Fruit fly (Drosophila melanogaster): ENCODE measurements around the gene Ptpa.

Ptpa gene

DNA sequence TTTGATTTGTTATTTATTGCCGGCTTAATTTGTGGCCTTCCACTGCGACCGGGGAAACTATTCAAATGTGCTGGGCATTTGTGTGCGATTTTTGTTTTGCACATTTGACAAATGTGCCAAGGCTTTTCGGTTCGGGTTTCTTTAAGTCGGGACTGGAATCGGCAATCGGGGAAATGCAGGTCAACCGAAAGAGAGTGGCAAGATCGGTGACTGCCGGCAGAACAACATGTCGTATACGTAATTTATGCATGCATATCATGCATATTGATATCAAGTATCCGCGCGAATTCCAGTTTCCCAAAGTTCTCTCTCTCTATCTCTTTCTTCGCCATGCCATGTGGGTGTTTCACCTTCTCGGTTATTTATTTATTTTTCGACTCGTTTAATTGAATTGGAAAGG, 34.4 kb upstream of the Ptpa start:
- peak; percentile 55 for TF ChIP-seq CG7372 (GFP tag; IDR thresholded peaks at IDR 0.05)
- no peak for TF ChIP-seq wor (GFP tag; IDR thresholded peaks at IDR 0.05)

DNA sequence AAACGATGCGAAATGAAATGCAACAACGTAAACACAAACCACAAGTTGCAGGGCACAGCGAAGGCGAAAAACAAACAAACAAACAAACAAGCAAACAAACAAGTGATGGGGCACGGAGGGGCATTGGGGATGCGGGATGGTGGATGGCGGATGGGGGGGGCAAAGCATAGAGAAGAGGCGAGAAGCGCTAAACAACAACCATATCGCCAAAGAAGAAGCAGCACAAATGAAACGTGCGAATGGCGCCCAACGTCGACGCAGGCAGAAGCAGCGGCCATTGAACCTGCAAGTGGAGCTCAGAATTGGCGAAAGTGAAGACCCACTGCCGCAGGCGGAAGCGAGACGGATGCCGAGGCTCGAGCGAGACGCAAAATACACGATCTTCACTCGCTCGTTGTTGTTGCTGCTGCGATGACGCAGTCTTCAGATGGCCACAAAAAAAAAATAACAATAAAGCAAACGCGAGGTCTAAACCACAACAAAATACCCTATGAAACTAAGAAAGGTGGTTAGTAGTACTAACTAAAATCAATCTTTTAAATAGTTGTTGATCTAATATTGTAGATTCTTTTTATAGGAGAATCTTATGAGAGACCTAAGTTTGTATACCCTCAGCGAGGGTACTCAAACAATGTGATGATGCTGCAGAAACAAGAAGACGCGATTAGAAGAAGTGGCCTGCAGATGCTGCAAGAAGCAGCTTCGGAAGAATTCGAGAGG, 30.9 kb upstream of the Ptpa start:
- TF ChIP-seq dati (GFP tag; IDR thresholded peaks at IDR 0.05) (no peak), gsb (GFP tag; IDR thresholded peaks at IDR 0.05) (no peak), sqz (GFP tag; optimal IDR thresholded peaks at IDR 0.05) (peak; percentile 58), bsh (GFP tag; optimal IDR thresholded peaks at IDR 0.05) (peak; percentile 54 to 69), Poxn (GFP tag; IDR thresholded peaks at IDR 0.05) (no peak), Hr3 (GFP tag; optimal IDR thresholded peaks at IDR 0.05) (no peak), chm (GFP tag; IDR thresholded peaks at IDR 0.05) (peak; percentile 24; the same call in 1 of the 2 replicates), ken (GFP tag; IDR thresholded peaks at IDR 0.05) (no peak), CG1529 (GFP tag; optimal IDR thresholded peaks at IDR 0.05) (peak; percentile 24), ci (GFP tag; IDR thresholded peaks at IDR 0.05) (peak; percentile 60; the same call in 1 of the 3 replicates), seq (GFP tag; IDR thresholded peaks at IDR 0.05) (no peak), CG10366 (GFP tag; IDR thresholded peaks at IDR 0.05) (peak; percentile 35; the same call in 1 of the 2 replicates), dmrt99B (tag; optimal IDR thresholded peaks at IDR 0.05) (no peak), CG2712 (tag; optimal IDR thresholded peaks at IDR 0.05) (peak; percentile 19), kay (GFP tag; optimal IDR thresholded peaks at IDR 0.05) (no peak), disco-r (GFP tag; optimal IDR thresholded peaks at IDR 0.05) (no peak), Trl (optimal IDR thresholded peaks at IDR 0.05) (no peak), Trl (GFP tag; optimal IDR thresholded peaks at IDR 0.05) (no peak), Xrp1 (GFP tag; IDR thresholded peaks at IDR 0.05) (peak; percentile 40; the same call in 1 of the 2 replicates), CG43689 (GFP tag; IDR thresholded peaks at IDR 0.05) (no peak), CG31224 (GFP tag; IDR thresholded peaks at IDR 0.05) (0 out of 2 replicates have a peak, but pooled peaks have one; percentile 20), Nf-YA (GFP tag; IDR thresholded peaks at IDR 0.05) (no peak), Med (GFP tag) (peak; percentile 49), CG3163 (GFP tag; optimal IDR thresholded peaks at IDR 0.05) (no peak), bigmax (GFP tag; optimal IDR thresholded peaks at IDR 0.05) (no peak), HLH4C (GFP tag; IDR thresholded peaks at IDR 0.05; ENCODE audit: partially characterized antibody) (no peak), CG18764 (GFP tag; optimal IDR thresholded peaks at IDR 0.05) (no peak), Drgx (GFP tag; IDR thresholded peaks at IDR 0.05) (peak; percentile 80), sna (GFP tag; IDR thresholded peaks at IDR 0.05; ENCODE audit: partially characterized antibody) (no peak), CG15269 (tag; optimal IDR thresholded peaks at IDR 0.05) (no peak), CG14014 (GFP tag; IDR thresholded peaks at IDR 0.05) (no peak), stwl (tag; optimal IDR thresholded peaks at IDR 0.05) (no peak), sens (GFP tag) (peak; percentile 73), ERR (GFP tag; optimal IDR thresholded peaks at IDR 0.05) (no peak), tx (GFP tag; optimal IDR thresholded peaks at IDR 0.05) (no peak), CG3407 (GFP tag; optimal IDR thresholded peaks at IDR 0.05) (peak; percentile 11), Ets65A (GFP tag) (peak; percentile 68), vvl (GFP tag; IDR thresholded peaks at IDR 0.05) (peak; percentile 55), CG11093 (GFP tag; IDR thresholded peaks at IDR 0.05) (no peak), CG3726 (GFP tag; IDR thresholded peaks at IDR 0.05) (no peak), CG4617 (GFP tag; optimal IDR thresholded peaks at IDR 0.05; ENCODE audit: borderline replicate concordance) (no peak), gro (GFP tag; optimal IDR thresholded peaks at IDR 0.05) (no peak), CG15696 (tag; optimal IDR thresholded peaks at IDR 0.05) (no peak), CG2202 (tag; optimal IDR thresholded peaks at IDR 0.05) (peak; percentile 7), B-H2 (GFP tag; optimal IDR thresholded peaks at IDR 0.05) (no peak), CG15479 (GFP tag; optimal IDR thresholded peaks at IDR 0.05) (no peak), CG2678 (tag; optimal IDR thresholded peaks at IDR 0.05) (peak; percentile 6), CG10979 (tag; optimal IDR thresholded peaks at IDR 0.05) (peak; percentile 15)
